Fruit fly (Drosophila melanogaster): ENCODE measurements around the gene Gbeta5.

- no peak for TF ChIP-seq Usf (GFP tag; optimal IDR thresholded peaks at IDR 0.05)
- peak; percentile 48 for TF ChIP-seq CG4820 (GFP tag; optimal IDR thresholded peaks at IDR 0.05)
- TF ChIP-seq cg (GFP tag; optimal IDR thresholded peaks at IDR 0.05) = no peak
- no peak for TF ChIP-seq psq (GFP tag; optimal IDR thresholded peaks at IDR 0.05)
- TF ChIP-seq h (optimal IDR thresholded peaks at IDR 0.05) = no peak
- TF ChIP-seq CG15514 (GFP tag; optimal IDR thresholded peaks at IDR 0.05) = no peak
- no peak for TF ChIP-seq slou (GFP tag; optimal IDR thresholded peaks at IDR 0.05)
- peak; percentile 67; the same call in 2 of the 3 replicates for TF ChIP-seq otp (GFP tag; IDR thresholded peaks at IDR 0.05)
- no peak for TF ChIP-seq gce (GFP tag; IDR thresholded peaks at IDR 0.05)
- TF ChIP-seq ase (GFP tag; IDR thresholded peaks at IDR 0.05) = peak; percentile 64; the same call in 1 of the 3 replicates
- TF ChIP-seq CG2678 (tag; optimal IDR thresholded peaks at IDR 0.05) = peak; percentile 34
- 0 out of 3 replicates have a peak, but pooled peaks have one; percentile 51 for TF ChIP-seq CG11456 (GFP tag; IDR thresholded peaks at IDR 0.05)
- TF ChIP-seq Ssrp (tag; optimal IDR thresholded peaks at IDR 0.05) = peak; percentile 50
Measured at dm6 chrX:8196598-8197228, 44.6 kb upstream of the Gbeta5 start.

All from whole organism, embryonic.